Worm (Caenorhabditis elegans): ENCODE results near the gene Y49E10.29.
A peak's percentile ranks its signal among the peaks of the same experiment; 100 is the strongest.

The Y49E10.29 gene

ce11 chrIII:12426558-12426957 lies 42.4 kb upstream of the Y49E10.29 start, which contains the start of gene pie-1 (continued):
- TF ChIP-seq madf-6 (GFP tag; IDR thresholded peaks at IDR 0.05) = peak; percentile 96
- TF ChIP-seq ZK185.1 (tag; optimal IDR thresholded peaks at IDR 0.05; ENCODE audit: poor library complexity, severe bottlenecking) = no peak
- TF ChIP-seq F37B4.10 (GFP tag; IDR thresholded peaks at IDR 0.05) = no peak
- no peak for TF ChIP-seq fkh-3 (tag; optimal IDR thresholded peaks at IDR 0.05)
- TF ChIP-seq K12H6.12 (tag; optimal IDR thresholded peaks at IDR 0.05) = no peak
- TF ChIP-seq repo-1 (tag; optimal IDR thresholded peaks at IDR 0.05) = no peak
- no peak for TF ChIP-seq F10E7.11 (tag; optimal IDR thresholded peaks at IDR 0.05)
- TF ChIP-seq rcor-1 (GFP tag; IDR thresholded peaks at IDR 0.05) = no peak
- TF ChIP-seq lin-26 (GFP tag; IDR thresholded peaks at IDR 0.05) = no peak
- no peak for TF ChIP-seq ztf-28 (GFP tag; IDR thresholded peaks at IDR 0.05)
- TF ChIP-seq Y56A3A.18 (GFP tag; IDR thresholded peaks at IDR 0.05) = no peak
- peak; percentile 85 for TF ChIP-seq D2030.7 (GFP tag; IDR thresholded peaks at IDR 0.05)
- peak; percentile 94 for TF ChIP-seq xnd-1 (tag; optimal IDR thresholded peaks at IDR 0.05)
- no peak for TF ChIP-seq F39B2.1 (GFP tag; IDR thresholded peaks at IDR 0.05)
- peak; percentile 86 for TF ChIP-seq ceh-91 (GFP tag; IDR thresholded peaks at IDR 0.05)
- 0 out of 2 replicates have a peak, but pooled peaks have one; percentile 12 for TF ChIP-seq Y95B8A.8 (GFP tag; IDR thresholded peaks at IDR 0.05)
- peak; percentile 65; the same call in 1 of the 2 replicates for TF ChIP-seq hsf-1 (GFP tag; IDR thresholded peaks at IDR 0.05)
- TF ChIP-seq lin-35 (GFP tag; optimal IDR thresholded peaks at IDR 0.05) = peak in 2 of 3 experiments; percentile 19 to 68
- no peak for TF ChIP-seq attf-6 (GFP tag; IDR thresholded peaks at IDR 0.05)
- TF ChIP-seq lin-54 (GFP tag; optimal IDR thresholded peaks at IDR 0.05) = peak; percentile 79
- TF ChIP-seq zfh-2 (GFP tag; conservative IDR thresholded peaks at IDR 0.05) = no peak
- TF ChIP-seq lin-40 (tag; optimal IDR thresholded peaks at IDR 0.05) = no peak
- no peak for TF ChIP-seq hmg-1.2 (GFP tag; IDR thresholded peaks at IDR 0.05)
- no peak for TF ChIP-seq chd-7 (tag; optimal IDR thresholded peaks at IDR 0.05)
- TF ChIP-seq F57A8.1 (GFP tag; optimal IDR thresholded peaks at IDR 0.05) = no peak
- TF ChIP-seq unc-130 (GFP tag; optimal IDR thresholded peaks at IDR 0.05) = no peak
- TF ChIP-seq dpl-1 (GFP tag; optimal IDR thresholded peaks at IDR 0.05) = peak; percentile 94
- TF ChIP-seq C17E4.6 (GFP tag; IDR thresholded peaks at IDR 0.05) = no peak
- TF ChIP-seq pbrm-1 (GFP tag; IDR thresholded peaks at IDR 0.05) = no peak
- peak in 1 of 2 experiments; percentile 24 for TF ChIP-seq rec-8 (tag; optimal IDR thresholded peaks at IDR 0.05)
- TF ChIP-seq cebp-1 (GFP tag; IDR thresholded peaks at IDR 0.05) = no peak
- no peak for TF ChIP-seq cebp-1 (tag; optimal IDR thresholded peaks at IDR 0.05)
- TF ChIP-seq F33H1.4 (GFP tag; IDR thresholded peaks at IDR 0.05) = peak; percentile 92
- TF ChIP-seq aptf-3 (GFP tag; IDR thresholded peaks at IDR 0.05) = no peak
- TF ChIP-seq let-526 (GFP tag; IDR thresholded peaks at IDR 0.05) = no peak
- no peak for TF ChIP-seq hlh-12 (tag; optimal IDR thresholded peaks at IDR 0.05)
- no peak for TF ChIP-seq attf-5 (GFP tag; optimal IDR thresholded peaks at IDR 0.05)
- no peak for TF ChIP-seq sdz-38 (tag; optimal IDR thresholded peaks at IDR 0.05)
- no peak for TF ChIP-seq sptf-2 (GFP tag; optimal IDR thresholded peaks at IDR 0.05)
- TF ChIP-seq snpc-1.3 (tag; optimal IDR thresholded peaks at IDR 0.05; ENCODE audit: insufficient read depth) = no peak
- peak; percentile 90 for TF ChIP-seq him-1 (tag; optimal IDR thresholded peaks at IDR 0.05)
